Worm (Caenorhabditis elegans): ENCODE measurements around the gene nhr-20.

- TF ChIP-seq sea-1 (GFP tag; conservative IDR thresholded peaks at IDR 0.05) (no peak), hmbx-1 (tag; optimal IDR thresholded peaks at IDR 0.05) (no peak), tbx-11 (GFP tag; IDR thresholded peaks at IDR 0.05) (no peak), aly-1 (tag; optimal IDR thresholded peaks at IDR 0.05) (no peak), ama-1 (optimal IDR thresholded peaks at IDR 0.05) (no peak), B0310.2 (tag; optimal IDR thresholded peaks at IDR 0.05) (no peak)
Observed at ce11 chrIII:4204964-4205363, 28.1 kb downstream of the nhr-20 start.
